Fruit fly (Drosophila melanogaster): ENCODE data around the gene Cht7.

The Cht7 gene

DNA sequence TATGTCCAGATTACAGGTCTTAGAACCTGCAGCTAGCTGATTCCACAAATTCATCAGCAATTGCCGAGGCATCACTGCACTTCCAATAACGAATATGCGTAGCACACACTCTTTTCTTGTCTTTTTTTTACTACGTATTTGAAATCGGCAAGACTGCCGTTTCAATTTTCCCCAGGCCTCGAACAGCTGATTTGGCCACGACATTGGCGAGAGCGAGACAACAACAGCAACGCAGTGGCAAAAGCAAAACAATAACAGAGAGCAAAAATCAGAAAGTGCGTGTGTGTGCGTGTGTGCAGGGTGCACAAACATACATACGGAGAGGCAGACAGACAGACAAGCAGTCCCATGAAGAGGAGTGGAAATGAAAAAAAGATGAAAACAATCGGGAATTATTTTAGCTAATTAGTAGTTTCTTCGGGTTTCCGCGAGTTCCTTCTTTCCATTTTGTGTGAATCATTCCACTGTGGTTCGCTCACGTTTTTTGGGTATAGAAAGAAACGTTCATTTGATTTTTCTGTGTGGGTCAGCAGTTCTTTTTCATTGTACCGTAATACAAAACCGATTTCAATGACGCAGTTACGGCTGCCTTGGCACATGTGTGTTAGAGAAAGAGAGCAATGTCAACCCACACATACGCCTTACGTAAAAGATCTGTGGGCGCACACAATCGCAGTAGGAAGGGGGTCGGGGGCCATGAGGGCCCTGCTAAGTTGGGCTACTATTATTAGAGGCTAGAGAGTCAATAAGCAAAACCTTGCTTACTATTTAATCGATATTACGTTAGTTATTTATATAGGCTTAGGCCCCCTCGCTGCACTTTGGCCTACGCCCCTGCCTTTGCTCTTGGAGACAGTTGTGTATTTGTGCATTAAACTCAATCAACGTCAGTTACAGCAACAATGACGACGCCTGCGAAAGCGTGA is 46.4 kb downstream of the Cht7 start (continued):
- TF ChIP-seq crol (GFP tag; IDR thresholded peaks at IDR 0.05), result peak; percentile 90
- peak; percentile 97 for TF ChIP-seq PHDP (tag; optimal IDR thresholded peaks at IDR 0.05)
- peak; percentile 98 for TF ChIP-seq CG13775 (GFP tag; optimal IDR thresholded peaks at IDR 0.05)
- no peak for TF ChIP-seq ato (GFP tag; IDR thresholded peaks at IDR 0.05; ENCODE audit: partially characterized antibody)
- TF ChIP-seq caup (GFP tag; optimal IDR thresholded peaks at IDR 0.05; ENCODE audit: severe bottlenecking), result peak; percentile 98
- TF ChIP-seq az2 (GFP tag; optimal IDR thresholded peaks at IDR 0.05), result peak; percentile 99
- peak; percentile 96 for TF ChIP-seq CG10321 (GFP tag; IDR thresholded peaks at IDR 0.05)
- peak; percentile 98 for TF ChIP-seq CG4617 (GFP tag; optimal IDR thresholded peaks at IDR 0.05; ENCODE audit: borderline replicate concordance)
- peak; percentile 99 for TF ChIP-seq lmd (GFP tag; IDR thresholded peaks at IDR 0.05)
- TF ChIP-seq row (GFP tag; IDR thresholded peaks at IDR 0.05), result peak; percentile 99
- peak; percentile 85 for TF ChIP-seq CG7271 (tag; optimal IDR thresholded peaks at IDR 0.05)
- TF ChIP-seq CG12104 (GFP tag; optimal IDR thresholded peaks at IDR 0.05), result peak; percentile 96
- no peak for TF ChIP-seq CG42726 (GFP tag; IDR thresholded peaks at IDR 0.05; ENCODE audit: partially characterized antibody)
- peak; percentile 98 for TF ChIP-seq CG12236 (GFP tag; optimal IDR thresholded peaks at IDR 0.05)
- TF ChIP-seq hb (GFP tag; IDR thresholded peaks at IDR 0.05; ENCODE audit: partially characterized antibody), result no peak
- peak; percentile 99 for TF ChIP-seq ems (GFP tag; optimal IDR thresholded peaks at IDR 0.05)
- TF ChIP-seq Sry-δ (GFP tag; optimal IDR thresholded peaks at IDR 0.05), result peak; percentile 76
- TF ChIP-seq Atf-2 (GFP tag; optimal IDR thresholded peaks at IDR 0.05), result peak; percentile 98
- peak; percentile 97 for TF ChIP-seq dm (GFP tag; optimal IDR thresholded peaks at IDR 0.05)
- no peak for TF ChIP-seq fru (optimal IDR thresholded peaks at IDR 0.05)
- peak; percentile 88 for TF ChIP-seq sd (tag; optimal IDR thresholded peaks at IDR 0.05)
- no peak; the same call in 1 of the 2 replicates for TF ChIP-seq Scr (GFP tag; IDR thresholded peaks at IDR 0.05; ENCODE audit: partially characterized antibody)
- peak; percentile 23; the same call in 1 of the 2 replicates for TF ChIP-seq sna (GFP tag; IDR thresholded peaks at IDR 0.05; ENCODE audit: partially characterized antibody)
- TF ChIP-seq CG2116 (GFP tag; optimal IDR thresholded peaks at IDR 0.05), result peak; percentile 80
- peak; percentile 97 for TF ChIP-seq CG4854 (GFP tag; optimal IDR thresholded peaks at IDR 0.05)
- peak; percentile 88 for TF ChIP-seq grn (GFP tag; optimal IDR thresholded peaks at IDR 0.05)
- TF ChIP-seq sens (GFP tag), result peak; percentile 100
- peak; percentile 98 for TF ChIP-seq CG5245 (GFP tag; optimal IDR thresholded peaks at IDR 0.05)
- TF ChIP-seq toy (GFP tag; IDR thresholded peaks at IDR 0.05), result peak; percentile 98
- TF ChIP-seq CG10147 (GFP tag; optimal IDR thresholded peaks at IDR 0.05), result peak; percentile 93
- TF ChIP-seq p53 (GFP tag; optimal IDR thresholded peaks at IDR 0.05), result peak; percentile 97
- TF ChIP-seq gsb (GFP tag; IDR thresholded peaks at IDR 0.05), result peak; percentile 98
- peak; percentile 96 for TF ChIP-seq MTF-1 (GFP tag; optimal IDR thresholded peaks at IDR 0.05; ENCODE audit: borderline replicate concordance)
- TF ChIP-seq trem (tag; optimal IDR thresholded peaks at IDR 0.05), result peak; percentile 91
- peak; percentile 98 for TF ChIP-seq CoRest (tag; optimal IDR thresholded peaks at IDR 0.05)
- peak; percentile 97 for TF ChIP-seq CG9437 (GFP tag; optimal IDR thresholded peaks at IDR 0.05)
- peak; percentile 98 for TF ChIP-seq crc (GFP tag; optimal IDR thresholded peaks at IDR 0.05)
- TF ChIP-seq CG1603 (tag; optimal IDR thresholded peaks at IDR 0.05), result peak; percentile 99
- peak; percentile 99 for TF ChIP-seq wdn (GFP tag; IDR thresholded peaks at IDR 0.05)
- TF ChIP-seq Fer2 (tag; optimal IDR thresholded peaks at IDR 0.05), result peak; percentile 92
- peak; percentile 96 for TF ChIP-seq trh (GFP tag; optimal IDR thresholded peaks at IDR 0.05)
- peak; percentile 98 for TF ChIP-seq fd96Cb (tag; optimal IDR thresholded peaks at IDR 0.05)
- TF ChIP-seq da (GFP tag; optimal IDR thresholded peaks at IDR 0.05), result peak; percentile 95
- peak; percentile 86 for TF ChIP-seq sqz (GFP tag; optimal IDR thresholded peaks at IDR 0.05)
- peak; percentile 99 for TF ChIP-seq CG16815 (GFP tag; optimal IDR thresholded peaks at IDR 0.05)
- TF ChIP-seq Dek (tag; optimal IDR thresholded peaks at IDR 0.05), result peak; percentile 97
- no peak for TF ChIP-seq prd (optimal IDR thresholded peaks at IDR 0.05)
- peak; percentile 100 for TF ChIP-seq prd (GFP tag; IDR thresholded peaks at IDR 0.05)

Measured in whole organism, embryonic.